Worm (Caenorhabditis elegans) whole organism, early embryonic: ENCODE results near the gene C17B7.3.

ENCODE experiments used
- B0310.2 ChIP-seq: sonication (generic microtip); optimal IDR thresholded peaks from 2 replicates; lab custom pipeline; 2016; ENCODE audit warnings: mild to moderate bottlenecking, missing genetic modification characterization, missing compliant biosample characterization
- F13C5.2 ChIP-seq: sonication (generic microtip); optimal IDR thresholded peaks from 2 replicates; lab custom pipeline; 2017; ENCODE audit warnings: mild to moderate bottlenecking, missing genetic modification characterization, inconsistent platforms, missing compliant biosample characterization
- aly-1 ChIP-seq: sonication (generic microtip); optimal IDR thresholded peaks from 2 replicates; lab custom pipeline; 2016; ENCODE audit warnings: missing genetic modification characterization, missing compliant biosample characterization
- ama-1 ChIP-seq: fragments of 150-350 bp; optimal IDR thresholded peaks from 2 replicates; lab custom pipeline; 2014
- ceh-13 ChIP-seq: fragments of 200-800 bp; sonication (Bioruptor generic); optimal IDR thresholded peaks from 2 replicates; lab custom pipeline; 2018; ENCODE audit warnings: mild to moderate bottlenecking, missing genetic modification characterization, missing compliant biosample characterization
- ceh-36 ChIP-seq: sonication (generic microtip); optimal IDR thresholded peaks from 2 replicates; lab custom pipeline; 2016; ENCODE audit warnings: missing genetic modification characterization, inconsistent platforms, missing compliant biosample characterization
- ets-7 ChIP-seq: sonication (generic microtip); optimal IDR thresholded peaks from 2 replicates; lab custom pipeline; 2016; ENCODE audit warnings: missing genotype, missing genetic modification characterization, missing compliant biosample characterization
- flt-1 ChIP-seq: fragments of 200-800 bp; sonication (Bioruptor generic); IDR thresholded peaks from 2 replicates; pipeline ENCODE4 v1.3.6; 2022; ENCODE audit warnings: missing genetic modification characterization, missing compliant biosample characterization
- hmbx-1 ChIP-seq: sonication (generic microtip); optimal IDR thresholded peaks from 2 replicates; lab custom pipeline; 2016; ENCODE audit warnings: mild to moderate bottlenecking, missing genetic modification characterization, missing compliant biosample characterization
- hmg-4 ChIP-seq: fragments of 200-800 bp; sonication (Bioruptor generic); optimal IDR thresholded peaks from 2 replicates; lab custom pipeline; 2018; ENCODE audit warnings: mild to moderate bottlenecking, missing genetic modification characterization, missing compliant biosample characterization
- hnd-1 ChIP-seq: sonication (generic microtip); optimal IDR thresholded peaks from 2 replicates; lab custom pipeline; 2016; ENCODE audit warnings: missing genetic modification characterization, missing compliant biosample characterization
- pes-1 ChIP-seq: fragments of 200-800 bp; sonication (Bioruptor generic); IDR thresholded peaks from 2 replicates; pipeline ENCODE4 v1.3.6; 2022; ENCODE audit warnings: missing genetic modification reagents, missing genetic modification characterization, missing compliant biosample characterization
- scrt-1 ChIP-seq: fragments of 200-800 bp; sonication (Bioruptor generic); IDR thresholded peaks from 2 replicates; pipeline ENCODE4 v1.3.6; 2022; ENCODE audit warnings: missing genetic modification characterization, missing compliant biosample characterization
- sea-1 ChIP-seq: fragments of 200-800 bp; sonication (Bioruptor generic); conservative IDR thresholded peaks from 2 replicates; pipeline ENCODE4 v1.3.6; 2022; ENCODE audit warnings: missing genetic modification characterization, missing compliant biosample characterization
- tbx-11 ChIP-seq: fragments of 200-800 bp; sonication (Bioruptor generic); IDR thresholded peaks from 2 replicates; pipeline ENCODE4 v1.3.6; 2022; ENCODE audit warnings: missing genetic modification characterization, missing compliant biosample characterization
- tbx-37 ChIP-seq: fragments of 200-800 bp; sonication (Bioruptor generic); conservative IDR thresholded peaks from 2 replicates; pipeline ENCODE4 v1.3.6; 2022; ENCODE audit warnings: missing genetic modification reagents, missing genetic modification characterization, missing compliant biosample characterization
- tra-4 ChIP-seq: sonication (generic microtip); optimal IDR thresholded peaks from 2 replicates; lab custom pipeline; 2017; ENCODE audit warnings: missing genetic modification characterization, missing compliant biosample characterization

The C17B7.3 gene

ce11 chrV:3342504-3342903 is at the start of gene C17B7.3:
TSS of gene C17B7.3 (plus strand) at chrV:3342804.
- TF ChIP-seq hmg-4 (GFP tag; lab: Kevin White, UChicago) (no peak), ceh-13 (GFP tag; lab: Kevin White, UChicago) (no peak), ceh-36 (tag; lab: Kevin White, UChicago) (no peak), aly-1 (no peak), ets-7 (tag; lab: Kevin White, UChicago) (no peak), tra-4 (tag; lab: Kevin White, UChicago) (no peak), B0310.2 (tag; lab: Kevin White, UChicago) (no peak), scrt-1 (GFP tag; lab: Robert Waterston, UW) (no peak), ama-1 (lab: Kevin White, UChicago) (no peak), pes-1 (GFP tag; lab: Robert Waterston, UW) (no peak), flt-1 (GFP tag; lab: Robert Waterston, UW) (no peak), hmbx-1 (tag; lab: Kevin White, UChicago) (no peak), tbx-37 (no peak), sea-1 (GFP tag; lab: Robert Waterston, UW) (no peak), F13C5.2 (no peak)

DNA sequence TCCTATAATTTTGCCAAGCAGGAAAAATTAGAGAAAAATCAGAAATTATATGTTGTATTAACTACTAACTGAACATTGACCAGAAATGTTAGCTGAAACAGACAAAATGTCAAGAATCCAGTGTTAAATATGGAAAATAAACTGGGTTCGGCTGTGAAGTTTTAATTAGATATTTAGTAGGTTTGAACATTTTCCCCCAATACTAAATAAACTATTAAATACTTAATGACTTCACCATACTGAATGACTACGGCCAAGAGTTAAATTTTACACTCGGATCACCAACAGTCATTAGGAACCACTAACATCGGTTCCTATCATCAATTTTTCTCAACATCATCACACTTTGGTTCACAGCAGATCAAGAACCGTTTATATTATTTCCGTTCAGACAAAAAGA is 47.2 kb upstream of the C17B7.3 start:
- TF ChIP-seq sea-1 (GFP tag; lab: Robert Waterston, UW) (no peak), ceh-13 (GFP tag; lab: Kevin White, UChicago) (no peak), hnd-1 (no peak), aly-1 (no peak), tra-4 (tag; lab: Kevin White, UChicago) (no peak), hmbx-1 (tag; lab: Kevin White, UChicago) (no peak), tbx-11 (GFP tag; lab: Robert Waterston, UW) (no peak), flt-1 (GFP tag; lab: Robert Waterston, UW) (no peak), pes-1 (GFP tag; lab: Robert Waterston, UW) (no peak), tbx-37 (no peak), ets-7 (tag; lab: Kevin White, UChicago) (no peak), scrt-1 (GFP tag; lab: Robert Waterston, UW) (no peak), ceh-36 (tag; lab: Kevin White, UChicago) (no peak)

- TF ChIP-seq ets-7 (tag; lab: Kevin White, UChicago) (no peak), ceh-36 (tag; lab: Kevin White, UChicago) (no peak), pes-1 (GFP tag; lab: Robert Waterston, UW) (no peak), tbx-37 (no peak), hnd-1 (no peak), B0310.2 (tag; lab: Kevin White, UChicago) (no peak), ceh-13 (GFP tag; lab: Kevin White, UChicago) (no peak), aly-1 (no peak), sea-1 (GFP tag; lab: Robert Waterston, UW) (no peak)
Observed at ce11 chrV:3297764-3298163, 44.8 kb upstream of the C17B7.3 start, which contains the start of gene srx-122. TSS of gene srx-122 (minus strand) at chrV:3297864.

- TF ChIP-seq F13C5.2 = no peak
- no peak for TF ChIP-seq tbx-37
- no peak for TF ChIP-seq ceh-13 (GFP tag; lab: Kevin White, UChicago)
- TF ChIP-seq hnd-1 = no peak
- no peak for TF ChIP-seq scrt-1 (GFP tag; lab: Robert Waterston, UW)
- TF ChIP-seq ceh-36 (tag; lab: Kevin White, UChicago) = no peak
- TF ChIP-seq B0310.2 (tag; lab: Kevin White, UChicago) = no peak
- TF ChIP-seq hmbx-1 (tag; lab: Kevin White, UChicago) = no peak
- no peak for TF ChIP-seq flt-1 (GFP tag; lab: Robert Waterston, UW)
Observed at ce11 chrV:3299437-3299836, 43.2 kb upstream of the C17B7.3 start.

DNA sequence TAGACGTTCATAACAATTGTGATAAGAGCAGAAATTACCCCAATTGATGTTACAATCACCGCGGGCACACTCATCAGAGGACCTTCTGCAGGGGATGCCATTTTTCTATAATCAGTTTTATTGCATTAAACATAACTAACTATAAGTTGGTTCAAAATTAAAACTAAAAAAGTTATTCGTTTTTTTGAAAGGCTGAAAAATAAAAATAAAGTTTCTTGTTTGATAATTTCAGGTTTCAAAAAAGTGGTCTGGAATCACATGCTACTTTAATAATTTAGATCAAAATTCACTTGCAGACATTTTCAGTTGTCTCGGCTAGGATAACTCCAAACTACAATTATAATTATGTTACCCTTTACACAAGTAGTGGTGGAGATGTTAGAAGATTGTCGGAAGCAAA is 40.7 kb upstream of the C17B7.3 start, which contains the start of gene srbc-1:
Gene srbc-1 (minus strand): TSS at position 101 of the 400 bp plus-strand sequence.
- TF ChIP-seq aly-1 = no peak
- TF ChIP-seq pes-1 (GFP tag; lab: Robert Waterston, UW) = no peak
- no peak for TF ChIP-seq hmbx-1 (tag; lab: Kevin White, UChicago)
- TF ChIP-seq hmg-4 (GFP tag; lab: Kevin White, UChicago) = no peak

- no peak for TF ChIP-seq sea-1 (GFP tag; lab: Robert Waterston, UW)
Observed at ce11 chrV:3308169-3308568, 34.4 kb upstream of the C17B7.3 start, which contains the start of gene srbc-3. TSS of gene srbc-3 (plus strand) at chrV:3308469.

ce11 chrV:3312067-3312666 is 30.4 kb upstream of the C17B7.3 start, which contains the start of gene arrd-18:
TSS of gene arrd-18 (minus strand) at chrV:3312117.
- TF ChIP-seq pes-1 (GFP tag; lab: Robert Waterston, UW) (no peak), ceh-36 (tag; lab: Kevin White, UChicago) (no peak), ets-7 (tag; lab: Kevin White, UChicago) (no peak), ceh-13 (GFP tag; lab: Kevin White, UChicago) (no peak), F13C5.2 (no peak), tbx-37 (no peak), flt-1 (GFP tag; lab: Robert Waterston, UW) (no peak), B0310.2 (tag; lab: Kevin White, UChicago) (no peak), tbx-11 (GFP tag; lab: Robert Waterston, UW) (no peak), hmg-4 (GFP tag; lab: Kevin White, UChicago) (no peak), aly-1 (no peak)

DNA sequence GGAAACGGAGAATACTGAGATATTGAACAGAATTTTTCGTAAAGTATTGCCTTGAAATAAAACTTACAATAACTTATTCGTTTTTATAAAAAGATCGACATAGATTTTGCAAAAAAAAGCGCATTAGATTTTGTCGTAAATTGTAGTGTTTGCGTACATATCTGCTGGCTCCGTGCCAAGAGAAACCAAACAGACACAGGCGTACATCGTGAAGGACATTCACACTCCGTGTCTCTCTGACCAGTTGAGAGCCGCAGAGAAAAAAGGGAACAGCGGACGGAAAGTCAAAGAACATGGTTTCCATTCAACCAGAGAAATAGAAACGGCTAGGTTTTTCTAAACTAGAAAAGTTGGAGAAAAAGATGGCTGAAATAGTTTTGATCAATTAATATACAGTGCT is 27.3 kb upstream of the C17B7.3 start, which contains the start of gene arrd-19:
Gene arrd-19 (minus strand): TSS at position 209 of the 400 bp plus-strand sequence.
- no peak for TF ChIP-seq pes-1 (GFP tag; lab: Robert Waterston, UW)
- no peak for TF ChIP-seq tbx-37
- no peak for TF ChIP-seq ets-7 (tag; lab: Kevin White, UChicago)
- TF ChIP-seq hmg-4 (GFP tag; lab: Kevin White, UChicago) = no peak
- no peak for TF ChIP-seq hmbx-1 (tag; lab: Kevin White, UChicago)
- no peak for TF ChIP-seq F13C5.2
- no peak for TF ChIP-seq ama-1 (lab: Kevin White, UChicago)
- TF ChIP-seq ceh-13 (GFP tag; lab: Kevin White, UChicago) = no peak
- TF ChIP-seq tra-4 (tag; lab: Kevin White, UChicago) = no peak
- TF ChIP-seq B0310.2 (tag; lab: Kevin White, UChicago) = no peak
- TF ChIP-seq ceh-36 (tag; lab: Kevin White, UChicago) = no peak
- TF ChIP-seq flt-1 (GFP tag; lab: Robert Waterston, UW) = no peak
- TF ChIP-seq aly-1 = no peak
